Fruit fly (Drosophila melanogaster) ovary, adult (tissue): ENCODE measurements around the gene CG2278.
A peak's percentile ranks its signal among the peaks of the same experiment; 100 is the strongest.

Experiments used
- CG17801 ChIP-seq: fragments of 200-800 bp; optimal IDR thresholded peaks from 2 replicates; lab custom pipeline; 2019; ENCODE audit warnings: missing biosample characterization, mild to moderate bottlenecking, missing genetic modification characterization, moderate library complexity; ENCODE audit not compliant: partially characterized antibody

The CG2278 gene

dm6 chrX:8122834-8123233 lies 47.2 kb downstream of the CG2278 start:
- TF ChIP-seq CG17801 (GFP tag; lab: Kevin White, UChicago) = no peak

DNA sequence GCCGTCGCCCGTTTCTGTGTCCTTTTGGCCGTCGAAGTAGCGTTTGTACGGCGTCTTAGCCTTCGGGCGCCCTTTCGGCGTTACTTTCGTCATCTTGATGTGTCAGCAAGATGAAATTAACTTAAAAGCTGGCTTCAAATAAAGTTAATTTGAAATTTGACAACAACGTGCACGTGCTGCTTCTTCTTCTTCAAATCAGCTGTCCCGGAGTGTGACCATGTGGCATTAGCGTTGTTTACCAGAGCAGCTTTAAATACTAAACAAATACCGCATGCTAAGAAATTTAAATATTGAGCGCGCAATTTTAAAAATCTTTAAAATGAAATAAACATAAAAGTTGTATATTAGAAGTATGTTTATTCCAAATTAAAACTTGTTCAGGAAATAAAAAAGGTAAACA lies 49.1 kb downstream of the CG2278 start, which contains the start of gene CG2260:
CG2260 (minus strand) TSS at position 209 of the 400 bp plus-strand sequence.
- TF ChIP-seq CG17801 (GFP tag; lab: Kevin White, UChicago) = peak; percentile 19

DNA sequence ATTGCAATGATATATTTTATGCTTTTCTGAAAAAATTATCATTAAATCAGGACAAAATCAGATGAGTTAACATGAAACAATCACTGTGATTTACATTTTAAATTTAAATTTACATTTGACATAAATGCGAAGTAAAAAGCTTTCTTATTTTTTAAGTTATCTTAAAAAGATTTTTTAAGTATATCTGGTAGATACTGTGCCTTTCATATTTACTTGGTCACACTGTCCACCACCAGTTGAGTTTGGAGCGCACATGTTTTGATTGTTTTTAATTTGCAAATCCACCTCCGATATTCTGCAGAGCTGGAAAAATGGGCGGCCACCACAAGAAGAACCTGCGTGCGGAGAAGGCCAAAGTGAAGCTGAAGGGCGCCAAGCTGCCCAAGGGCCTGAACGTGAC lies 53.3 kb downstream of the CG2278 start, which contains the start of gene CG1575:
CG1575 (plus strand) TSS at position 200 of the 400 bp plus-strand sequence.
- no peak for TF ChIP-seq CG17801 (GFP tag; lab: Kevin White, UChicago)
